Worm (Caenorhabditis elegans): ENCODE data around the gene ubxn-4.

The ubxn-4 gene

DNA sequence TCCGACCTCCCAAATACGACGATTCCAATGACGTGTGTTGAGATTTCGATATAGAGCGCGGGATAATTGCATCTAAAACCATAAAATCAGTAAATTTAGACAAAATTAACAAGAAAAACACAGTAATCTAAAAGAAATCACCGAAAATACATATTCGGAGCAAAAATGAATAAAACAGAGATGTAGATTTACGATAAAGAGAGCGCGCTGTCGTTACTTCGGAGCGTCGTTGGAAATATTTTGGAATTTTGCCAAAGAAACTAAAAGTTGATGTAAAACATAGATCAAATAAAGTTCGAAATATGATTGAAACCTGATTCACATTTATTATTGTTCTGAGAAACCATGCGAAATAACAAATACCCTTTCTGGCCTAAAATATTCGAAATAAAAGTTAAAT lies 26.8 kb upstream of the ubxn-4 start, which contains the start of gene ZK1236.5 (continued):
- TF ChIP-seq nhr-20 (tag; optimal IDR thresholded peaks at IDR 0.05) (no peak), dsc-1 (tag; optimal IDR thresholded peaks at IDR 0.05) (no peak), mep-1 (tag; optimal IDR thresholded peaks at IDR 0.05) (peak; percentile 49), fkh-4 (tag; optimal IDR thresholded peaks at IDR 0.05; ENCODE audit: borderline replicate concordance) (no peak), mef-2 (tag; optimal IDR thresholded peaks at IDR 0.05) (no peak), ceh-90 (tag; optimal IDR thresholded peaks at IDR 0.05) (no peak), C34B4.2 (tag; optimal IDR thresholded peaks at IDR 0.05) (no peak), nhr-76 (tag; optimal IDR thresholded peaks at IDR 0.05) (no peak), efl-1 (optimal IDR thresholded peaks at IDR 0.05) (peak; percentile 47 to 59), efl-1 (GFP tag; optimal IDR thresholded peaks at IDR 0.05 in 1 of 2) (peak; percentile 48 to 94), unc-86 (tag; optimal IDR thresholded peaks at IDR 0.05) (no peak), nhr-85 (tag) (peak; percentile 39), unc-130 (tag; optimal IDR thresholded peaks at IDR 0.05) (no peak), fkh-8 (tag; optimal IDR thresholded peaks at IDR 0.05) (peak; percentile 28), C04F5.9 (tag; optimal IDR thresholded peaks at IDR 0.05) (no peak), tbx-2 (tag; optimal IDR thresholded peaks at IDR 0.05) (peak; percentile 11), efl-3 (GFP tag; optimal IDR thresholded peaks at IDR 0.05) (no peak), hlh-17 (GFP tag; optimal IDR thresholded peaks at IDR 0.05; ENCODE audit: borderline replicate concordance) (no peak), mab-9 (GFP tag; IDR thresholded peaks at IDR 0.05) (no peak), nhr-71 (tag; optimal IDR thresholded peaks at IDR 0.05) (peak; percentile 45), fkh-10 (GFP tag; optimal IDR thresholded peaks at IDR 0.05) (no peak), ztf-11 (tag; optimal IDR thresholded peaks at IDR 0.05) (no peak), nhr-11 (tag; optimal IDR thresholded peaks at IDR 0.05) (no peak), ets-5 (GFP tag; IDR thresholded peaks at IDR 0.05) (no peak), grh-1 (GFP tag; IDR thresholded peaks at IDR 0.05) (no peak), rnt-1 (tag; optimal IDR thresholded peaks at IDR 0.05) (peak; percentile 12), fos-1 (tag; optimal IDR thresholded peaks at IDR 0.05) (no peak)

DNA sequence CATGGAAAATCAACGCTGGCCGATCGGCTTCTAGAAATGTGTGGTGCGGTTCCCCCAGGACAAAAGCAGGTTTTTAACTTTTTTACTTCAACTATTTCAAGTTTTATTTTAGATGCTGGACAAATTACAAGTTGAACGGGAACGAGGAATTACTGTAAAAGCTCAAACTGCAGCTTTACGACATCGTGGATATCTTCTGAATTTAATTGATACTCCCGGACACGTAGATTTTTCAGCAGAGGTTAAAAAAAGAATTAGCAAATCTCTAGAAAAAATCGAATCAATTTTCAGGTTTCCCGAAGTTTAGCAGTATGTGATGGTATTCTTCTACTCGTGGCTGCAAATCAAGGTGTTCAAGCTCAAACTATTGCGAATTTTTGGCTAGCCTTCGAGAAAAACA lies 24.1 kb upstream of the ubxn-4 start:
- TF ChIP-seq efl-1 (optimal IDR thresholded peaks at IDR 0.05) (no peak), efl-1 (GFP tag; optimal IDR thresholded peaks at IDR 0.05 in 1 of 2) (peak in 1 of 2 experiments; percentile 91), snpc-4 (tag; optimal IDR thresholded peaks at IDR 0.05) (no peak)

DNA sequence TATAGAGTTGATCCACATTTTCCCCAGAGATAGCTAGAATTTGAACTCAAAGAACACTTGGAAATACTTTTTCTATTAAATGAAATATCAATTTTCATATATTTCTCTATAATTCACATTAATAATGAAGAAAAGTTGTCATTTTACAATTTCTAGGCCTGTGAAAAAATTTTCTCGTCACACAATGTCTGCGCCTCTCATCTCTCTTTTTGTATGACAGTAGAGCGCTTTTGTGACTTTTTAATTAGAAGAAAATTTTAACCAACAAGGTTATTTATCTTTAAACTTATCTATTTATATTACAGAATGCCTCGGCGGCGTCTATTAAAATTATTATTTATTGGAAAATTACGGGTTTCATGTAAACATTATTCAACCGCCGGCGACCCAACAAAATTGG lies 23.7 kb upstream of the ubxn-4 start, which contains the start of gene ZK1236.1:
ZK1236.1 (plus strand) TSS at position 263 of the 400 bp plus-strand sequence.
- TF ChIP-seq lin-35 (GFP tag; optimal IDR thresholded peaks at IDR 0.05) (peak in 1 of 2 experiments; percentile 10), dpl-1 (GFP tag; optimal IDR thresholded peaks at IDR 0.05) (peak in 1 of 3 experiments; percentile 6), lin-15B (tag; optimal IDR thresholded peaks at IDR 0.05) (no peak)

DNA sequence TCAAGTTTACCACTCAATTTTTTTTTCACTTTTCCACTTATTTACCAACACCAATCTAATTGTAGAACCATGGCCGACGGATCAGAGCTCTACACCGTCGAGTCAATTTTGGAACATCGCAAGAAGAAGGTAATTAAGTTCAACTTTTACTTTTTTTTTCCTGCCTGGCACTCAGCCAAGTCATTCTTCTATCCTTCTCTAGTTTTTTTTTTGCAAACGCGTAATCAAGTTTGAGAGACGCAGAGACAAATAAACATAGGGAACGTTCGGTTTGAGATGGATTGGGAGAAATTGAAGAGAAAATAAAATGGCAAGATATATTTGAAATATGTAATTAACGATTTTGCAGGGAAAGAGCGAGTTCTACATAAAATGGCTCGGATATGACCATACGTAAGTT lies 20.9 kb upstream of the ubxn-4 start, which contains the start of gene cec-1:
cec-1 (plus strand) TSS at position 63 of the 400 bp plus-strand sequence.
- TF ChIP-seq lsy-2 (tag; optimal IDR thresholded peaks at IDR 0.05) (peak in 1 of 2 experiments; percentile 26), nhr-85 (tag) (peak; percentile 42), lin-13 (GFP tag; optimal IDR thresholded peaks at IDR 0.05) (peak; percentile 23), lin-14 (GFP tag; optimal IDR thresholded peaks at IDR 0.05) (peak; percentile 63), elt-3 (tag; optimal IDR thresholded peaks at IDR 0.05) (peak in 1 of 6 experiments; percentile 7), blmp-1 (tag; optimal IDR thresholded peaks at IDR 0.05) (peak; percentile 87), fkh-4 (tag; optimal IDR thresholded peaks at IDR 0.05; ENCODE audit: borderline replicate concordance) (no peak), egl-13 (tag; optimal IDR thresholded peaks at IDR 0.05) (no peak), mep-1 (tag; optimal IDR thresholded peaks at IDR 0.05) (peak; percentile 11)
